Fruit fly (Drosophila melanogaster) whole organism, embryonic: Measurements from ENCODE around the gene CG15395.

Source experiments
- Abd-B ChIP-seq: fragments of 200-800 bp; sonication (Bioruptor generic); optimal IDR thresholded peaks from 2 replicates; lab custom pipeline; 2018; ENCODE audit warnings: missing biosample characterization, mild to moderate bottlenecking, missing genetic modification characterization, moderate library complexity
- BEAF-32 ChIP-seq: fragments of 200-800 bp; sonication (Bioruptor generic); optimal IDR thresholded peaks from 3 replicates; lab custom pipeline; 2017; ENCODE audit warnings: missing biosample characterization, missing genetic modification characterization, mild to moderate bottlenecking, moderate library complexity, missing genetic modification reagents
- CG10979 ChIP-seq: fragments of 200-800 bp; sonication (Bioruptor generic); optimal IDR thresholded peaks from 2 replicates; lab custom pipeline; 2018; ENCODE audit warnings: missing biosample characterization, mild to moderate bottlenecking, missing genetic modification characterization, moderate library complexity
- CG11085 ChIP-seq: fragments of 200-800 bp; sonication (Bioruptor generic); IDR thresholded peaks from 2 replicates; pipeline ENCODE4 v1.3.6; 2022; ENCODE audit warnings: missing biosample characterization, missing genetic modification characterization
- CG11695 ChIP-seq: fragments of 200-800 bp; sonication (Bioruptor generic); IDR thresholded peaks from 3 replicates; pipeline ENCODE4 v1.3.6; 2022; ENCODE audit warnings: missing biosample characterization, missing genetic modification characterization
- CG12659 ChIP-seq: fragments of 200-800 bp; sonication (Bioruptor generic); optimal IDR thresholded peaks from 3 replicates; lab custom pipeline; 2017; ENCODE audit warnings: mild to moderate bottlenecking, missing biosample characterization, missing genetic modification reagents, missing genetic modification characterization
- CG15011 ChIP-seq: fragments of 200-800 bp; sonication (Bioruptor generic); optimal IDR thresholded peaks from 3 replicates; lab custom pipeline; 2018; ENCODE audit warnings: missing biosample characterization, mild to moderate bottlenecking, missing genetic modification characterization
- CG15073 ChIP-seq: fragments of 200-800 bp; sonication (Bioruptor generic); optimal IDR thresholded peaks from 2 replicates; lab custom pipeline; 2016; ENCODE audit warnings: missing biosample characterization, missing genetic modification characterization
- CG18619 ChIP-seq: fragments of 200-800 bp; sonication (Bioruptor generic); optimal IDR thresholded peaks from 3 replicates; lab custom pipeline; 2017; ENCODE audit warnings: missing biosample characterization, mild to moderate bottlenecking, missing genetic modification characterization
- CG2120 ChIP-seq: fragments of 200-800 bp; sonication (Bioruptor generic); optimal IDR thresholded peaks from 3 replicates; lab custom pipeline; 2016; ENCODE audit warnings: missing biosample characterization, missing genetic modification characterization
- CG3838 ChIP-seq: fragments of 200-800 bp; sonication (Bioruptor generic); optimal IDR thresholded peaks from 3 replicates; lab custom pipeline; 2016; ENCODE audit warnings: missing biosample characterization, missing genetic modification characterization
- CG3847 ChIP-seq: fragments of 200-800 bp; sonication (Bioruptor generic); IDR thresholded peaks from 2 replicates; pipeline ENCODE4 v1.3.6; 2022; ENCODE audit warnings: missing biosample characterization, missing genetic modification characterization
- CG4404 ChIP-seq: fragments of 200-800 bp; sonication (Bioruptor generic); IDR thresholded peaks from 2 replicates; pipeline ENCODE4 v1.3.6; 2022; ENCODE audit warnings: missing biosample characterization, missing genetic modification characterization
- CG4707 ChIP-seq: fragments of 200-800 bp; sonication (Bioruptor generic); optimal IDR thresholded peaks from 2 replicates; lab custom pipeline; 2018; ENCODE audit warnings: missing biosample characterization, mild to moderate bottlenecking, missing genetic modification characterization, moderate library complexity
- CrebB ChIP-seq: fragments of 200-800 bp; sonication (Bioruptor generic); optimal IDR thresholded peaks from 3 replicates; lab custom pipeline; 2018; ENCODE audit warnings: missing biosample characterization, mild to moderate bottlenecking, missing genetic modification characterization
- Dek ChIP-seq: fragments of 200-800 bp; sonication (Bioruptor generic); optimal IDR thresholded peaks from 3 replicates; lab custom pipeline; 2019; ENCODE audit warnings: missing biosample characterization, mild to moderate bottlenecking, missing genetic modification characterization, moderate library complexity
- Dfd ChIP-seq, 2 experiments: fragments of >200 bp; optimal IDR thresholded peaks; 2 replicates each; lab custom pipeline; 2017; ENCODE audit warnings: missing biosample characterization in 2 of 2, missing genetic modification characterization in 2 of 2
- Dip3 ChIP-seq: fragments of 200-800 bp; sonication (Bioruptor generic); optimal IDR thresholded peaks from 3 replicates; lab custom pipeline; 2016; ENCODE audit warnings: missing biosample characterization, missing genetic modification characterization
- Doc2 ChIP-seq: fragments of 200-800 bp; sonication (Bioruptor generic); IDR thresholded peaks from 2 replicates; pipeline ENCODE4 v1.3.6; 2022; ENCODE audit warnings: missing biosample characterization, missing genetic modification characterization
- E2f1 ChIP-seq: fragments of 200-800 bp; sonication (Bioruptor generic); IDR thresholded peaks from 2 replicates; pipeline ENCODE4 v1.3.6; 2022; ENCODE audit warnings: missing biosample characterization, missing genetic modification characterization
- Eip74EF ChIP-seq, 2 experiments: fragments of 200-800 bp in 1 of 2; fragments of >200 bp in 1 of 2; sonication (Bioruptor generic) in 1 of 2; optimal IDR thresholded peaks; 2 replicates each; lab custom pipeline; 2017 to 2019; ENCODE audit warnings: missing biosample characterization in 2 of 2, missing genetic modification characterization in 2 of 2, mild to moderate bottlenecking in 1 of 2, moderate library complexity in 1 of 2
- H15 ChIP-seq: fragments of 200-800 bp; sonication (Bioruptor generic); IDR thresholded peaks from 3 replicates; pipeline ENCODE4 v1.3.6; 2022; ENCODE audit warnings: missing biosample characterization, missing genetic modification characterization
- HmgZ ChIP-seq: fragments of 200-800 bp; sonication (Bioruptor generic); optimal IDR thresholded peaks from 2 replicates; lab custom pipeline; 2018; ENCODE audit warnings: missing biosample characterization, mild to moderate bottlenecking, missing genetic modification characterization
- Sin3A ChIP-seq: fragments of >200 bp; optimal IDR thresholded peaks from 2 replicates; lab custom pipeline; 2018
- Taf1 ChIP-seq: fragments of 200-800 bp; sonication (Bioruptor generic); IDR thresholded peaks from 2 replicates; pipeline ENCODE4 v1.3.6; 2022; ENCODE audit warnings: missing biosample characterization, missing genetic modification characterization
- Tbp ChIP-seq: fragments of >200 bp; optimal IDR thresholded peaks from 2 replicates; lab custom pipeline; 2018; ENCODE audit warnings: missing biosample characterization, missing genetic modification characterization
- ab ChIP-seq: fragments of 200-800 bp; sonication (Bioruptor generic); optimal IDR thresholded peaks from 2 replicates; lab custom pipeline; 2016; ENCODE audit warnings: missing biosample characterization, missing genetic modification characterization
- cato ChIP-seq: fragments of 200-800 bp; sonication (Bioruptor generic); optimal IDR thresholded peaks from 2 replicates; lab custom pipeline; 2016; ENCODE audit warnings: missing biosample characterization, missing genetic modification characterization, borderline replicate concordance
- croc ChIP-seq: fragments of 200-800 bp; sonication (Bioruptor generic); conservative IDR thresholded peaks from 3 replicates; pipeline ENCODE4 v1.3.6; 2022; ENCODE audit warnings: missing biosample characterization, missing genetic modification characterization
- disco-r ChIP-seq: fragments of 200-800 bp; sonication (Bioruptor generic); optimal IDR thresholded peaks from 2 replicates; lab custom pipeline; 2016; ENCODE audit warnings: missing biosample characterization, missing genetic modification characterization
- gem ChIP-seq: fragments of 200-800 bp; sonication (Bioruptor generic); optimal IDR thresholded peaks from 2 replicates; lab custom pipeline; 2019; ENCODE audit warnings: missing biosample characterization, mild to moderate bottlenecking, missing genetic modification characterization, moderate library complexity
- grau ChIP-seq: fragments of 200-800 bp; optimal IDR thresholded peaks from 3 replicates; lab custom pipeline; 2019; ENCODE audit warnings: missing biosample characterization, mild to moderate bottlenecking, missing genetic modification characterization, moderate library complexity
- grn ChIP-seq: fragments of 200-800 bp; sonication (Bioruptor generic); optimal IDR thresholded peaks from 3 replicates; lab custom pipeline; 2017; ENCODE audit warnings: missing biosample characterization, missing genetic modification characterization
- gt ChIP-seq: fragments of 200-800 bp; sonication (Bioruptor generic); IDR thresholded peaks from 2 replicates; pipeline ENCODE4 v1.3.6; 2022; ENCODE audit warnings: missing biosample characterization, missing genetic modification characterization
- hth ChIP-seq: fragments of >200 bp; optimal IDR thresholded peaks from 2 replicates; lab custom pipeline; 2017; ENCODE audit warnings: inconsistent platforms
- lov ChIP-seq, 2 experiments: fragments of 200-800 bp in 1 of 2; fragments of >200 bp in 1 of 2; sonication (Bioruptor generic) in 1 of 2; IDR thresholded peaks in 1 of 2; optimal IDR thresholded peaks in 1 of 2; 2 replicates in 1 of 2; 3 replicates in 1 of 2; pipeline versions ENCODE4 v1.3.6 to Lab custom; 2017 to 2022; ENCODE audit warnings: missing biosample characterization in 1 of 2, missing genetic modification characterization in 1 of 2
- nerfin-2 ChIP-seq: fragments of 200-800 bp; sonication (Bioruptor generic); IDR thresholded peaks from 2 replicates; pipeline ENCODE4 v1.3.6; 2022; ENCODE audit warnings: missing biosample characterization, missing genetic modification characterization; ENCODE audit not compliant: partially characterized antibody
- ranshi ChIP-seq: fragments of 200-800 bp; sonication (Bioruptor generic); IDR thresholded peaks from 2 replicates; pipeline ENCODE4 v1.3.6; 2022; ENCODE audit warnings: missing biosample characterization, missing genetic modification characterization
- repo ChIP-seq: fragments of 200-800 bp; sonication (Bioruptor generic); optimal IDR thresholded peaks from 2 replicates; lab custom pipeline; 2016; ENCODE audit warnings: missing biosample characterization, missing genetic modification characterization
- ro ChIP-seq: fragments of 200-800 bp; sonication (Bioruptor generic); IDR thresholded peaks from 2 replicates; pipeline ENCODE4 v1.3.6; 2022; ENCODE audit warnings: missing biosample characterization, missing genetic modification characterization
- run ChIP-seq: fragments of 200-800 bp; sonication (Bioruptor generic); optimal IDR thresholded peaks from 3 replicates; lab custom pipeline; 2018; ENCODE audit warnings: missing biosample characterization, mild to moderate bottlenecking, missing genetic modification characterization
- shn ChIP-seq: fragments of 200-800 bp; sonication (Bioruptor generic); optimal IDR thresholded peaks from 3 replicates; lab custom pipeline; 2016; ENCODE audit warnings: missing biosample characterization, missing genetic modification characterization
- tap ChIP-seq: fragments of 200-800 bp; optimal IDR thresholded peaks from 3 replicates; lab custom pipeline; 2019; ENCODE audit warnings: missing biosample characterization, mild to moderate bottlenecking, missing genetic modification characterization, moderate library complexity
- tin ChIP-seq: fragments of 200-800 bp; sonication (Bioruptor generic); optimal IDR thresholded peaks from 3 replicates; lab custom pipeline; 2016; ENCODE audit warnings: missing biosample characterization, missing genetic modification characterization
- zen2 ChIP-seq: fragments of 200-800 bp; sonication (Bioruptor generic); IDR thresholded peaks from 3 replicates; pipeline ENCODE4 v1.3.6; 2022; ENCODE audit warnings: missing biosample characterization, missing genetic modification characterization; ENCODE audit not compliant: partially characterized antibody

Gene CG15395

DNA sequence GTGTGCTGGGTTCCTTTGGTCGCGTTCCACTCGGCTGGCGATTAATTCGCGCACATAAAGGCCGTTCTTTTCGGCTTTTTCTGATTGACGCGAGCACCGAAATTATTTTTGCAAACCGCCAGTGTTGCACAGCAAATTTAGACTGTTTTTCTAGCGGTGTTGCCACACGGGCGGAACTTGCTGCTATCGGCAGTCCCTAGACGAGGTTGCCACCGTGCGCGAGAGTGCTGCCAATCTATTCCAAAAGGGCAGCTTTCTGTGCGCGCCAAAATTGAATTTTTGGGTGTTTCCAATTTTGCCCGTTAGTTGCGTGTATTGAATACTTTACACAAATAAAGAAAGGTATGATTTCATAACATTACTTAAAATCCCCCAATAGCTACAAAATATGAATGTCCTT is 24.5 kb upstream of the CG15395 start, which contains the start of gene Drp1 (continued):
- TF ChIP-seq CG4707 (GFP tag; lab: Kevin White, UChicago), result no peak
- peak; percentile 64 for TF ChIP-seq nerfin-2
- TF ChIP-seq Eip74EF (GFP tag; optimal IDR thresholded peaks at IDR 0.05; lab: Kevin White, UChicago), result no peak
- TF ChIP-seq CG12659 (GFP tag; lab: Kevin White, UChicago), result peak; percentile 71
- TF ChIP-seq tin, result peak; percentile 58
- TF ChIP-seq croc (GFP tag; lab: Robert Waterston, UW), result peak; percentile 29; the same call in 1 of the 3 replicates
- TF ChIP-seq E2f1, result peak; percentile 36; the same call in 1 of the 2 replicates
- TF ChIP-seq Dfd (GFP tag; optimal IDR thresholded peaks at IDR 0.05; lab: Kevin White, UChicago), result no peak
- TF ChIP-seq run (tag; lab: Kevin White, UChicago), result no peak
- TF ChIP-seq CG4404 (GFP tag; lab: Robert Waterston, UW), result no peak
- TF ChIP-seq BEAF-32, result peak; percentile 76
- peak; percentile 83 for TF ChIP-seq CG2120 (GFP tag; lab: Kevin White, UChicago)
- TF ChIP-seq zen2 (GFP tag; lab: Robert Waterston, UW), result peak; percentile 61; the same call in 2 of the 3 replicates
- TF ChIP-seq tap (tag; lab: Kevin White, UChicago), result no peak
- no peak for TF ChIP-seq CG15011 (GFP tag; lab: Kevin White, UChicago)
- no peak for TF ChIP-seq ab (GFP tag; lab: Kevin White, UChicago)
- peak; percentile 97 for TF ChIP-seq CG3847 (GFP tag; lab: Robert Waterston, UW)
- peak; percentile 69 for TF ChIP-seq HmgZ (tag; lab: Kevin White, UChicago)
- TF ChIP-seq CG11695 (GFP tag; lab: Robert Waterston, UW), result no peak
- TF ChIP-seq shn (GFP tag; lab: Kevin White, UChicago), result peak; percentile 41
- peak; percentile 63 for TF ChIP-seq Dip3 (GFP tag; lab: Kevin White, UChicago)
- TF ChIP-seq cato (GFP tag; lab: Kevin White, UChicago), result no peak
- no peak for TF ChIP-seq Abd-B (GFP tag; lab: Kevin White, UChicago)
- no peak for TF ChIP-seq CrebB (tag; lab: Kevin White, UChicago)
- TF ChIP-seq ro (GFP tag; lab: Robert Waterston, UW), result no peak
- no peak for TF ChIP-seq hth (lab: Kevin White, UChicago)
- TF ChIP-seq Dek (tag; lab: Kevin White, UChicago), result no peak
- 0 out of 2 replicates have a peak, but pooled peaks have one; percentile 49 for TF ChIP-seq ranshi (GFP tag; lab: Robert Waterston, UW)
- TF ChIP-seq Taf1 (GFP tag; lab: Robert Waterston, UW), result no peak
- peak; percentile 53 for TF ChIP-seq repo (GFP tag; lab: Kevin White, UChicago)
- no peak for TF ChIP-seq gem (tag; lab: Kevin White, UChicago)
- TF ChIP-seq gt (GFP tag; lab: Robert Waterston, UW), result 0 out of 2 replicates have a peak, but pooled peaks have one; percentile 24
- TF ChIP-seq CG18619 (GFP tag; lab: Kevin White, UChicago), result peak; percentile 25
- no peak for TF ChIP-seq CG15073 (GFP tag; lab: Kevin White, UChicago)

DNA sequence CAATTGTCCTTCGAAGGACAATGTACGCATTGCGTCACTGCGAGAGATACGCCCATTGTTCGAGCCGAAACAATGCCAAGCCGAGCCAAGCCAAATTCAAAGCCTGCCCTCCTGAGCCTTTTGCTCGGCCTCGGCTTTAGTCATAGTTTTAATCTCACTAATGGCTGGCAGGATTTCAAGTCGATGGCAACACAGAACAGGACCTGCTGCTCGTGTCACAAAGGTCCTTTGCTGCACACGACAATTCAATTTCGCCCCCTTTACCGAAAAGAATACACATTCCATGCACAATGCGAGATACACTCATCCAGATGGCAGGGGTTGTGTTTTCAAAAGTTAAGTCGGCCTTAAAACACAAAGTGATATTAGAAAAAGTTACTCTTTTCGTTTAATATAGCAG is 18.2 kb upstream of the CG15395 start, which contains the start of gene CG15394:
Gene CG15394, plus strand, starts transcription at position 301 of the 400 bp plus-strand sequence.
- TF ChIP-seq Doc2 (no peak), Tbp (GFP tag; lab: Kevin White, UChicago) (no peak), CG10979 (tag; lab: Kevin White, UChicago) (no peak), grn (GFP tag; lab: Kevin White, UChicago) (no peak), lov (optimal IDR thresholded peaks at IDR 0.05; lab: Kevin White, UChicago) (no peak), lov (GFP tag; IDR thresholded peaks at IDR 0.05; lab: Robert Waterston, UW) (no peak), grau (tag; lab: Kevin White, UChicago) (no peak), CG3838 (GFP tag; lab: Kevin White, UChicago) (no peak), CG11085 (0 out of 2 replicates have a peak, but pooled peaks have one; percentile 35), Sin3A (lab: Kevin White, UChicago) (no peak), H15 (0 out of 3 replicates have a peak, but pooled peaks have one; percentile 26), disco-r (no peak)
